Worm (Caenorhabditis elegans) whole organism, L3 larva: ENCODE measurements around the gene C49C8.6.

Source experiments
- ama-1 ChIP-seq: fragments of 150-350 bp; optimal IDR thresholded peaks from 2 replicates; lab custom pipeline; 2018
- ceh-16 ChIP-seq: sonication (generic microtip); optimal IDR thresholded peaks from 2 replicates; lab custom pipeline; 2017; ENCODE audit warnings: missing biosample characterization, missing genetic modification characterization
- ceh-82 ChIP-seq: fragments of 150-350 bp; optimal IDR thresholded peaks from 2 replicates; lab custom pipeline; 2014; ENCODE audit warnings: missing biosample characterization, missing genetic modification characterization
- egl-27 ChIP-seq: sonication (generic microtip); optimal IDR thresholded peaks from 4 replicates; lab custom pipeline; 2017; ENCODE audit warnings: missing biosample characterization, missing genetic modification reagents, missing genetic modification characterization
- elt-3 ChIP-seq, 3 experiments: fragments of 150-350 bp in 1 of 3; sonication (generic microtip) in 2 of 3; optimal IDR thresholded peaks; 2 replicates in 2 of 3; 4 replicates in 1 of 3; lab custom pipeline; 2014 to 2017; ENCODE audit warnings: missing biosample characterization in 3 of 3, missing genetic modification characterization in 3 of 3
- lin-15B ChIP-seq: fragments of 150-350 bp; optimal IDR thresholded peaks from 2 replicates; lab custom pipeline; 2014; ENCODE audit warnings: missing biosample characterization, missing genetic modification characterization
- lin-39 ChIP-seq: fragments of 150-350 bp; optimal IDR thresholded peaks from 2 replicates; lab custom pipeline; 2018; ENCODE audit warnings: missing biosample characterization, missing genetic modification reagents, missing genetic modification characterization
- nhr-11 ChIP-seq: fragments of 150-350 bp; optimal IDR thresholded peaks from 2 replicates; lab custom pipeline; 2014; ENCODE audit warnings: missing biosample characterization, missing genetic modification characterization
- nhr-237 ChIP-seq: fragments of 150-350 bp; optimal IDR thresholded peaks from 2 replicates; lab custom pipeline; 2014; ENCODE audit warnings: missing biosample characterization, missing genetic modification characterization
- pqm-1 ChIP-seq: fragments of 150-350 bp; optimal IDR thresholded peaks from 2 replicates; lab custom pipeline; 2017; ENCODE audit warnings: missing biosample characterization, missing genetic modification characterization, inconsistent platforms
- unc-39 ChIP-seq: sonication (generic microtip); optimal IDR thresholded peaks from 4 replicates; lab custom pipeline; 2017; ENCODE audit warnings: missing biosample characterization, missing genetic modification characterization
- unc-62 ChIP-seq: fragments of 150-350 bp; sonication (generic microtip); optimal IDR thresholded peaks from 4 replicates; lab custom pipeline; 2014; ENCODE audit warnings: missing biosample characterization, missing genetic modification reagents, missing genetic modification characterization
- ztf-11 ChIP-seq: fragments of 150-350 bp; optimal IDR thresholded peaks from 2 replicates; lab custom pipeline; 2014; ENCODE audit warnings: missing biosample characterization, missing genetic modification characterization

- TF ChIP-seq nhr-11 (no peak), lin-15B (no peak), pqm-1 (no peak), elt-3 (tag; optimal IDR thresholded peaks at IDR 0.05; lab: Kevin White, UChicago) (no peak), nhr-237 (tag; lab: Kevin White, UChicago) (no peak), ztf-11 (tag; lab: Kevin White, UChicago) (no peak), egl-27 (tag; lab: Kevin White, UChicago) (no peak), ceh-16 (tag; lab: Kevin White, UChicago) (no peak), unc-62 (no peak), ceh-82 (tag; lab: Kevin White, UChicago) (no peak), unc-39 (tag; lab: Kevin White, UChicago) (no peak), ama-1 (no peak), lin-39 (tag; lab: Kevin White, UChicago) (no peak)
These were observed 10.6 kb upstream of the C49C8.6 start, which contains the start of gene cdh-5 for ce11 chrIV:8668635-8669034.
